Fruit fly (Drosophila melanogaster): Measurements from ENCODE around the gene Usp47.

Usp47 gene

dm6 chr3L:5770817-5771425 lies 18.1 kb downstream of the Usp47 start (continued):
- TF ChIP-seq CG17186 (GFP tag; optimal IDR thresholded peaks at IDR 0.05): peak; percentile 61
- peak; percentile 84 for TF ChIP-seq CG12104 (GFP tag; optimal IDR thresholded peaks at IDR 0.05)
- peak; percentile 65 for TF ChIP-seq ewg (GFP tag; optimal IDR thresholded peaks at IDR 0.05)
- TF ChIP-seq GATAe (GFP tag; conservative IDR thresholded peaks at IDR 0.05): peak; percentile 96
- TF ChIP-seq gro (GFP tag; optimal IDR thresholded peaks at IDR 0.05): peak; percentile 90
- TF ChIP-seq Antp (GFP tag; optimal IDR thresholded peaks at IDR 0.05): peak; percentile 89
- peak; percentile 67 for TF ChIP-seq slbo (GFP tag; IDR thresholded peaks at IDR 0.05)
- peak; percentile 58 for TF ChIP-seq zf30C (GFP tag; optimal IDR thresholded peaks at IDR 0.05)
- TF ChIP-seq phol (tag; optimal IDR thresholded peaks at IDR 0.05): peak; percentile 87
- peak; percentile 14 for TF ChIP-seq gfzf (GFP tag; optimal IDR thresholded peaks at IDR 0.05)
- peak; percentile 81 for TF ChIP-seq CG17829 (tag; optimal IDR thresholded peaks at IDR 0.05)
- TF ChIP-seq trh (GFP tag; optimal IDR thresholded peaks at IDR 0.05): no peak
- peak; percentile 82 for TF ChIP-seq CG1529 (GFP tag; optimal IDR thresholded peaks at IDR 0.05)
- TF ChIP-seq CG11398 (GFP tag; optimal IDR thresholded peaks at IDR 0.05): peak; percentile 62
- peak; percentile 80 for TF ChIP-seq CG12299 (tag; optimal IDR thresholded peaks at IDR 0.05)
- peak; percentile 44; the same call in 1 of the 2 replicates for TF ChIP-seq amos (GFP tag; IDR thresholded peaks at IDR 0.05; ENCODE audit: partially characterized antibody)
- TF ChIP-seq pan (optimal IDR thresholded peaks at IDR 0.05): no peak
- no peak for TF ChIP-seq pan (GFP tag; optimal IDR thresholded peaks at IDR 0.05 in 1 of 2, IDR thresholded peaks at IDR 0.05 in 1 of 2)
- TF ChIP-seq CG7271 (tag; optimal IDR thresholded peaks at IDR 0.05): no peak
- TF ChIP-seq tup (GFP tag; optimal IDR thresholded peaks at IDR 0.05): peak; percentile 74
- no peak for TF ChIP-seq H15 (GFP tag; IDR thresholded peaks at IDR 0.05)

- TF ChIP-seq Dp (GFP tag; optimal IDR thresholded peaks at IDR 0.05): no peak
- peak; percentile 16 for TF ChIP-seq ewg (GFP tag; optimal IDR thresholded peaks at IDR 0.05)
- no peak for TF ChIP-seq oc (tag; optimal IDR thresholded peaks at IDR 0.05)
Observed at dm6 chr3L:5774782-5775181, 22.0 kb downstream of the Usp47 start.

dm6 chr3L:5777114-5777513 lies 24.3 kb downstream of the Usp47 start, which contains the start of gene vito:
TSS of gene vito (minus strand) at chr3L:5777333.
- TF ChIP-seq CG9797 (GFP tag; optimal IDR thresholded peaks at IDR 0.05) (peak; percentile 15), CG9437 (GFP tag; optimal IDR thresholded peaks at IDR 0.05) (peak; percentile 26), CG10565 (GFP tag; optimal IDR thresholded peaks at IDR 0.05) (no peak), fru (optimal IDR thresholded peaks at IDR 0.05) (no peak), CG15073 (GFP tag; optimal IDR thresholded peaks at IDR 0.05) (no peak), CG12071 (GFP tag; optimal IDR thresholded peaks at IDR 0.05) (no peak), CG17612 (GFP tag; IDR thresholded peaks at IDR 0.05) (no peak), CG7745 (tag; optimal IDR thresholded peaks at IDR 0.05) (no peak), nerfin-2 (GFP tag; IDR thresholded peaks at IDR 0.05; ENCODE audit: partially characterized antibody) (no peak), CG4282 (GFP tag; optimal IDR thresholded peaks at IDR 0.05) (no peak), CG5180 (GFP tag; optimal IDR thresholded peaks at IDR 0.05) (no peak), trh (GFP tag; optimal IDR thresholded peaks at IDR 0.05) (no peak), Nf-YB (GFP tag; optimal IDR thresholded peaks at IDR 0.05) (no peak), CG11696 (GFP tag; IDR thresholded peaks at IDR 0.05) (no peak), Hmr (GFP tag; optimal IDR thresholded peaks at IDR 0.05) (no peak), BEAF-32 (GFP tag; optimal IDR thresholded peaks at IDR 0.05) (no peak), CG30403 (GFP tag; optimal IDR thresholded peaks at IDR 0.05) (no peak), tna (GFP tag; IDR thresholded peaks at IDR 0.05; ENCODE audit: partially characterized antibody) (no peak), fd64A (GFP tag; optimal IDR thresholded peaks at IDR 0.05) (no peak), HmgD (GFP tag; optimal IDR thresholded peaks at IDR 0.05) (no peak), CrebB (tag; optimal IDR thresholded peaks at IDR 0.05) (no peak), E2f2 (GFP tag; IDR thresholded peaks at IDR 0.05) (peak; percentile 51), stwl (tag; optimal IDR thresholded peaks at IDR 0.05) (peak; percentile 10), HmgZ (tag; optimal IDR thresholded peaks at IDR 0.05) (no peak), CG6175 (GFP tag; IDR thresholded peaks at IDR 0.05) (no peak), CG17568 (GFP tag; optimal IDR thresholded peaks at IDR 0.05) (no peak), CG32532 (GFP tag; IDR thresholded peaks at IDR 0.05) (no peak)

Measured in whole organism, embryonic.